Worm (Caenorhabditis elegans): Measurements from ENCODE around the gene F49C5.3.

F49C5.3 gene

DNA sequence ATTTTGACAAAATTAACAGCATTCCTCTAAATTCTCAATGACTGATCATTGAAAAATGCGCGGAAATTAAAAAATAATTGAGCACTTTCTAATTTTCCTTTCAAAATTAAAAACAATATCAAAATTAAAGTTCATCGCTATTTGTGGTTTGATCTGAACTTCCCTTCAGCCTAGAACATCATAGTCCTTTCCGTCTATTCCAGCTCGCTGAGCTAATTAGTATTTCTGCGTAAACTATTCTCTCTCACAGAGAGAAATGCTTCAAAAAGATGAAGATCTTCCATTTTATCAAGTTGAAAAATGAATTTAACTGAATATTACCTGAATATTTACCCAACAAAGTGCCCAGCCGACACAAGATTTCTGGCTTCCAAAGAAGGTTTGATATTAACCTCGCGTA lies 29.3 kb upstream of the F49C5.3 start, which contains the start of gene srh-68:
Gene srh-68 (plus strand): TSS at position 301 of the 400 bp plus-strand sequence.
- TF ChIP-seq ztf-29 (GFP tag; IDR thresholded peaks at IDR 0.05) (no peak), ref-1 (GFP tag; conservative IDR thresholded peaks at IDR 0.05) (no peak), flt-1 (GFP tag; IDR thresholded peaks at IDR 0.05) (no peak), klf-2 (GFP tag; conservative IDR thresholded peaks at IDR 0.05) (no peak), T22C8.4 (GFP tag; IDR thresholded peaks at IDR 0.05) (no peak), cog-1 (tag; optimal IDR thresholded peaks at IDR 0.05) (no peak), ztf-23 (GFP tag; IDR thresholded peaks at IDR 0.05) (no peak), tab-1 (GFP tag; IDR thresholded peaks at IDR 0.05) (no peak), med-1 (GFP tag; optimal IDR thresholded peaks at IDR 0.05; ENCODE audit: insufficient read depth) (no peak)

DNA sequence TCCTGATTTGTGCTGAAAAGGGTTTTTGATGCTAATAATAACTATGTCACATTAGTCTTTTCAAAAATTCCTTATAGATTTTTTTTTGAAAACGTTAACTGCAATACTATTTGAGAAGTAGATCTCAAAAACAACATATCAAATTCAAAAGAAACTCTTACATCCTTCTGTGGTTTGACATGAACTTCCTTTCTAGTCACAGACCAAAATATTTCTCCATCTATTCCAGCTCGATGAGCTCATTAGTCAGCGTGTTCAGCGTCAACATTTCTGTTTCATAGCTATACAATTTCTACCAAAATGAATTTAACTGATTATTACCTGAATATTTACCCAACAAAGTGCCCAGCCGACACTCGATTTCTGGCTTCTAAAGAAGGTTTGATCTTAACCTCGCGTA lies 27.7 kb upstream of the F49C5.3 start, which contains the start of gene srh-67:
Gene srh-67 (plus strand): TSS at position 301 of the 400 bp plus-strand sequence.
- TF ChIP-seq flt-1 (GFP tag; IDR thresholded peaks at IDR 0.05) (no peak), cog-1 (tag; optimal IDR thresholded peaks at IDR 0.05) (no peak), T22C8.4 (GFP tag; IDR thresholded peaks at IDR 0.05) (no peak), med-1 (GFP tag; optimal IDR thresholded peaks at IDR 0.05; ENCODE audit: insufficient read depth) (no peak), ztf-23 (GFP tag; IDR thresholded peaks at IDR 0.05) (no peak), klf-2 (GFP tag; conservative IDR thresholded peaks at IDR 0.05) (no peak), ztf-29 (GFP tag; IDR thresholded peaks at IDR 0.05) (no peak), ref-1 (GFP tag; conservative IDR thresholded peaks at IDR 0.05) (no peak), tab-1 (GFP tag; IDR thresholded peaks at IDR 0.05) (no peak)

DNA sequence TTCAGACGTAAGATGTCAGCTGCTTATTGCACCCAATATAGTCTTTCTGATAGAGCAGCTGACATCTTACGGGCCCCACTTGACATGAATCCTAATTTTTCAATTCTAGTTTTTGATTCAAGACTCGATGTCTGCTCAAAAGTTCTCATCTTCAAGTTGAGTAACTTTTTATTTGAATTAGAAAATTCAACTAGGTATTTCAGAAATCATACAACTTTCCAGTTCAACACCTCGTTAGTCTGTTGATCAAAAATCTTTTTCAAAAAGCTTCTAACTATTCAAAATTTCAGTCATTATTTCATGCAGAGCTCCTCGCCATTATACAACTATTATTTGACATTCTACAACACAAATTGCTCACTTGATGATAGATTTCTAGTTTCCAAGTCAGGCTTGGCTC lies 24.4 kb upstream of the F49C5.3 start, which contains the start of gene srh-73:
Gene srh-73 (plus strand): TSS at position 301 of the 400 bp plus-strand sequence.
- TF ChIP-seq med-1 (GFP tag; optimal IDR thresholded peaks at IDR 0.05; ENCODE audit: insufficient read depth) (no peak), T22C8.4 (GFP tag; IDR thresholded peaks at IDR 0.05) (no peak), cog-1 (tag; optimal IDR thresholded peaks at IDR 0.05) (no peak)

DNA sequence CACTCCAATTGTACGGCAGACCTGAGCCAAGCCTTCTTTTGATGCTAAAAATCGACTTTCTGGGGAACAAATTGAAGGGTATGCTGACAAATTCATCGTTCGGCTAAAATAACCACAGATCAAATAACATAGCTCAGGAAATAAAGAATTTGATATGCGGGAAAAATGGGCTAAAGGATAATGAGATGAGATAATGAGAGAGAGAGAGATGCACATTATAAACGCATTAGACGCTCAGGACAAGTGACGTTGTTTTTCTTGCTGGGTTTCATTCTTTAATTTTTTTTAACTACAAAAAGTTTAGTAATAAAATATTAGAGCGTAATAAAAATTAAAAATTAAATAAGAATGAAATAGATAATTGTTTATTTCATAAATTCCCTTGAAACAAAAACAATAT lies 21.7 kb upstream of the F49C5.3 start, which contains the start of gene srh-69:
Gene srh-69 (minus strand): TSS at position 101 of the 400 bp plus-strand sequence.
- TF ChIP-seq ztf-29 (GFP tag; IDR thresholded peaks at IDR 0.05): no peak

DNA sequence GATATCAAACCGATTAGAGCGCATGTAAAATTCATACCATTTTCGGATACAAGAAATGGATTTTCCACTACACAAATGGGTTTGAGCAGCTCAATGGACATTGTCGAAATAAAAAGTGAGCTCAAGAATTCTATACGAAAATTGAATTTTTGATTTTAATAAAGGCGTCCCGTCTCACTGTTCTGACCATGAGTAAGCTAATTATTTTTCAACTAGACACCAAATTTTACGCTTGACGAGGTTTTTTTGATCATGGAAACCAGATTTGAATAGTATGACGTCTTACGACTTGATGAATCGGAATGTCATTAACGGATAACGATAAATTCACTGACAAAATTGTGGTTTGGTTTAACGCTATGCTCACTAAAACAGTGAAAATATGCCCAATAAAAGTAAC lies 20.0 kb upstream of the F49C5.3 start, which contains the start of gene srh-61:
Gene srh-61 (minus strand): TSS at position 101 of the 400 bp plus-strand sequence.
- no peak for TF ChIP-seq T22C8.4 (GFP tag; IDR thresholded peaks at IDR 0.05)
- TF ChIP-seq ztf-29 (GFP tag; IDR thresholded peaks at IDR 0.05): no peak
- TF ChIP-seq ref-1 (GFP tag; conservative IDR thresholded peaks at IDR 0.05): no peak
- TF ChIP-seq med-1 (GFP tag; optimal IDR thresholded peaks at IDR 0.05; ENCODE audit: insufficient read depth): no peak
- no peak for TF ChIP-seq tab-1 (GFP tag; IDR thresholded peaks at IDR 0.05)

DNA sequence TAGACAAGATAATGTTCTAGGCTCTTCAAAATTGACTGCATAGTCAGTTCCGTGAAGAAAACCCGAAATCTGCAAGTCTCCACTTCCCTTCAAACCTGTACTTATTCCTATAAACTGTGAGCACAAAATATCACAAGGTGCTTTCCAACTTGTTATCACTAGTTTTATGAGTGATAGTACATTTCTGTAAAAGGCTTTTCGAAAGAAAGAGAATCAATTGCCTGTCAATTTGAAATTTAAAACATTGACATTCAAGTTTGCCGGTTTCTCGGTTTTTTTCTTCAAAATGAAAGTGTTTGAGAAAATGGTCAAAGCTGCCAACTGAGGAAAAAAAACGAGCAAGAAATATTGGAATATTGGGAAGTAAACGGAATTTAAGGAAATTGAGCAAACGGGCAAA lies 18.3 kb upstream of the F49C5.3 start:
- TF ChIP-seq med-1 (GFP tag; optimal IDR thresholded peaks at IDR 0.05; ENCODE audit: insufficient read depth) (no peak), flt-1 (GFP tag; IDR thresholded peaks at IDR 0.05) (no peak), ref-1 (GFP tag; conservative IDR thresholded peaks at IDR 0.05) (no peak), ztf-23 (GFP tag; IDR thresholded peaks at IDR 0.05) (no peak), klf-2 (GFP tag; conservative IDR thresholded peaks at IDR 0.05) (no peak), T22C8.4 (GFP tag; IDR thresholded peaks at IDR 0.05) (no peak), ztf-29 (GFP tag; IDR thresholded peaks at IDR 0.05) (no peak), tab-1 (GFP tag; IDR thresholded peaks at IDR 0.05) (no peak), cog-1 (tag; optimal IDR thresholded peaks at IDR 0.05) (no peak)

DNA sequence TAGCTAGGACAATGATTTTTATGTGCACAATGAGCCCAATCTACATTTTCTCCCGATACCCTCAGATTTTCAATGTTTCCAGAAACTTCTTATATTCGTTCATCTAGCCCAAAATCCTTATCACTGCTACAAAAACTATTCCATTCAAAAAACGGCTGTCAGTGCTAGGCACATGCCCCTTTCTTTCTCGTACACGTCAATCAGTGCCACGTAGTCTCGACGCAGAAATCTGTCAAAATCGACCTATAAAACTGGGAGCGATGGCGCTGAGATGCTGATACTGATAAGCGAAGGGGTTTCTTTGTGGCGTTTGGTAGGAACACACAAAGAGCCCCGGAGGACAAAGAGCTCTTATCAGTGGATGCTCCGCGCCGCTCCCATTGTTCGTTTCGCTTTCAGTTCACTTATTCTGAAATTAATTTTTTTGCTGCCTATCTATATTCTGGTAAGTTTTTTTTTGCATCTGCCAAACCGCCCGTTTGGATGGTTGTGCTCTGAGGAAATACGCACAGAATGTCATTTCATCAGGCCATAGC lies 17.4 kb upstream of the F49C5.3 start, which contains the start of gene srh-70:
Gene srh-70 (minus strand): TSS at position 51 of the 536 bp plus-strand sequence.
- TF ChIP-seq ref-1 (GFP tag; conservative IDR thresholded peaks at IDR 0.05) (no peak), klf-2 (GFP tag; conservative IDR thresholded peaks at IDR 0.05) (no peak), med-1 (GFP tag; optimal IDR thresholded peaks at IDR 0.05; ENCODE audit: insufficient read depth) (no peak), tab-1 (GFP tag; IDR thresholded peaks at IDR 0.05) (no peak), flt-1 (GFP tag; IDR thresholded peaks at IDR 0.05) (no peak), cog-1 (tag; optimal IDR thresholded peaks at IDR 0.05) (no peak), ztf-23 (GFP tag; IDR thresholded peaks at IDR 0.05) (no peak), ztf-29 (GFP tag; IDR thresholded peaks at IDR 0.05) (no peak)

DNA sequence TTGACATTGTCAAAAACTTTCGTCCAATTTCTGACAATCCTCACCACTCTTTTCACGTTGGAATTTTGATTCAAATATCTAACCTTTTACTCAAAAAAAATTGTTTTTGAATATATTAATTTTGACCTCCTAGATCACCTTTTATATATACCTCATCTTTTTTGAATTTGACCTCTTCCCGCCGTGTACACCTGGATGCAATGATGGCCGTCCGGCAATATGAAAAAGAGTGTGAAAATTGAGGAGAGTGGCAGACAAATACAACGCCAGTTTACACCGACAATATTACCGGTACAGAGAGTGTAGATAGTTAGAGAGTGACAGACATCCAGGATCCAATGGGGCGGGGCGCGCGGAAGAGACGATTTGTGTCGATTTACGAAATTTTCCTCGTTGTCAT lies 16.7 kb upstream of the F49C5.3 start, which contains the start of gene ceh-99:
Gene ceh-99 (plus strand): TSS at position 366 of the 400 bp plus-strand sequence.
- TF ChIP-seq tab-1 (GFP tag; IDR thresholded peaks at IDR 0.05): no peak
- no peak for TF ChIP-seq T22C8.4 (GFP tag; IDR thresholded peaks at IDR 0.05)
- TF ChIP-seq med-1 (GFP tag; optimal IDR thresholded peaks at IDR 0.05; ENCODE audit: insufficient read depth): no peak
- TF ChIP-seq flt-1 (GFP tag; IDR thresholded peaks at IDR 0.05): 0 out of 2 replicates have a peak, but pooled peaks have one; percentile 33
- TF ChIP-seq klf-2 (GFP tag; conservative IDR thresholded peaks at IDR 0.05): no peak
- no peak for TF ChIP-seq ztf-29 (GFP tag; IDR thresholded peaks at IDR 0.05)
- TF ChIP-seq ref-1 (GFP tag; conservative IDR thresholded peaks at IDR 0.05): no peak

DNA sequence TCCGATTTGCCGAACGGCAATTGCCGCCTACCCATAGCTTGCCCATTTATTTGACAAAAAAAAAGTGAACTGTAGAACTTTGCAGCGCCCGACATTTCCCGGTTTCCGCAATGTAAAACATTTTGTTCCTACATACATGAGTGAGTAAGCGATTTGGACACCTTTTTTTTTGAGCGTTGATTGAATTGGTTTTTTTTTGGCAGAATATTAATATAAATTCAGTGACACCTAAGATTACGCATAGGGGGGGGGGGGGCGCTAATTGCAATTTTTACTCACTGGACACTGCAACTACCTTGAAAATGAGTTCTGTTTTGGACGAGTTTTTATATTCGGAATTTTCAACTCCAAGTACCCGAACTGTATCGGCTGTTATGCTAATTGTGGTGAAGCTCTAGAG lies 10.8 kb upstream of the F49C5.3 start, which contains the start of gene srx-118:
Gene srx-118 (plus strand): TSS at position 301 of the 400 bp plus-strand sequence.
- TF ChIP-seq med-1 (GFP tag; optimal IDR thresholded peaks at IDR 0.05; ENCODE audit: insufficient read depth) (no peak), ztf-23 (GFP tag; IDR thresholded peaks at IDR 0.05) (no peak), ztf-29 (GFP tag; IDR thresholded peaks at IDR 0.05) (no peak)

DNA sequence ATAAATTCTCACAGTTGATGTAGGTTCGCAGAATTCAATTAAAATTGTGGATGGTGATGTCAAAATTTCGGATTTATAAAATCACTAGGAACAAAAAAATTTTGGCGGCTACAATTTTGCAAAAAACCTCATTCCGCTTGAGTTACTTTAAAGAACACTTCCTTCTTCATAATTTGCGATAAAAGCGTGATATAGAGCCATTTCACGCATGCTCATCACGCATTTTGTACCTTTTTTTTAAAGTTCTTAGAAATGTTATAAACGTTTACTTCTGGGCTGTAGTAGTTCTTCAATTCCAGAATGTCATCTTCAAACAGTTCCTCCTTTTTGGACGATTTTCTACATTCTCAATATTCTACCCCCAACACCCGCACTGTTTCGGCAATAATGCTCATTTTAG lies 8.4 kb upstream of the F49C5.3 start, which contains the start of gene srx-119:
Gene srx-119 (plus strand): TSS at position 301 of the 400 bp plus-strand sequence.
- TF ChIP-seq ref-1 (GFP tag; conservative IDR thresholded peaks at IDR 0.05): no peak
- no peak for TF ChIP-seq flt-1 (GFP tag; IDR thresholded peaks at IDR 0.05)
- no peak for TF ChIP-seq med-1 (GFP tag; optimal IDR thresholded peaks at IDR 0.05; ENCODE audit: insufficient read depth)
- no peak for TF ChIP-seq klf-2 (GFP tag; conservative IDR thresholded peaks at IDR 0.05)
- no peak for TF ChIP-seq T22C8.4 (GFP tag; IDR thresholded peaks at IDR 0.05)
- TF ChIP-seq cog-1 (tag; optimal IDR thresholded peaks at IDR 0.05): no peak
- no peak for TF ChIP-seq ztf-29 (GFP tag; IDR thresholded peaks at IDR 0.05)
- TF ChIP-seq ztf-23 (GFP tag; IDR thresholded peaks at IDR 0.05): no peak
- no peak for TF ChIP-seq tab-1 (GFP tag; IDR thresholded peaks at IDR 0.05)
